Fruit fly (Drosophila melanogaster): Measurements from ENCODE around the gene ssx.
A peak's percentile ranks its signal among the peaks of the same experiment; 100 is the strongest.

The ssx gene

dm6 chrX:1410312-1410711 lies 39.9 kb downstream of the ssx start:
- TF ChIP-seq salr (GFP tag; optimal IDR thresholded peaks at IDR 0.05) (no peak), Eip78C (GFP tag) (peak; percentile 21), CG16779 (tag; optimal IDR thresholded peaks at IDR 0.05) (no peak), CG4318 (GFP tag; optimal IDR thresholded peaks at IDR 0.05) (no peak), OdsH (GFP tag; optimal IDR thresholded peaks at IDR 0.05) (no peak)

- TF ChIP-seq ss (GFP tag; optimal IDR thresholded peaks at IDR 0.05) (peak; percentile 16 to 17), Hr4 (GFP tag; optimal IDR thresholded peaks at IDR 0.05) (no peak), CG6854 (GFP tag; optimal IDR thresholded peaks at IDR 0.05) (no peak), CG6163 (GFP tag; IDR thresholded peaks at IDR 0.05) (peak; percentile 36; the same call in 1 of the 3 replicates), CG6276 (GFP tag; optimal IDR thresholded peaks at IDR 0.05) (no peak), vri (GFP tag; optimal IDR thresholded peaks at IDR 0.05) (no peak), topi (GFP tag; optimal IDR thresholded peaks at IDR 0.05) (peak; percentile 56), CG3032 (tag; optimal IDR thresholded peaks at IDR 0.05) (peak; percentile 1), Hr39 (GFP tag; optimal IDR thresholded peaks at IDR 0.05) (peak; percentile 21), CG11902 (GFP tag; optimal IDR thresholded peaks at IDR 0.05) (peak; percentile 23), Eip93F (GFP tag; optimal IDR thresholded peaks at IDR 0.05) (no peak), CG8119 (GFP tag; IDR thresholded peaks at IDR 0.05) (no peak), Sox102F (GFP tag; optimal IDR thresholded peaks at IDR 0.05) (no peak), CG9139 (GFP tag; optimal IDR thresholded peaks at IDR 0.05) (peak; percentile 23), Lpt (GFP tag; optimal IDR thresholded peaks at IDR 0.05) (no peak), CG15336 (GFP tag; IDR thresholded peaks at IDR 0.05) (no peak; the same call in 1 of the 2 replicates), CG11294 (GFP tag; IDR thresholded peaks at IDR 0.05) (no peak), Met (GFP tag; optimal IDR thresholded peaks at IDR 0.05) (peak; percentile 33), CG8319 (GFP tag; optimal IDR thresholded peaks at IDR 0.05) (no peak), achi (GFP tag; optimal IDR thresholded peaks at IDR 0.05) (peak; percentile 35), OdsH (GFP tag; optimal IDR thresholded peaks at IDR 0.05) (peak; percentile 24), dac (GFP tag; optimal IDR thresholded peaks at IDR 0.05) (no peak), Gug (GFP tag; IDR thresholded peaks at IDR 0.05) (no peak), net (GFP tag; optimal IDR thresholded peaks at IDR 0.05) (no peak), Ets21C (GFP tag; optimal IDR thresholded peaks at IDR 0.05) (no peak), Hr38 (GFP tag; optimal IDR thresholded peaks at IDR 0.05) (no peak), Sox15 (GFP tag; optimal IDR thresholded peaks at IDR 0.05) (no peak), CG4318 (GFP tag; optimal IDR thresholded peaks at IDR 0.05) (no peak), CG10669 (GFP tag; optimal IDR thresholded peaks at IDR 0.05) (peak; percentile 55), Blimp-1 (GFP tag; optimal IDR thresholded peaks at IDR 0.05) (peak; percentile 70), CG6792 (GFP tag; optimal IDR thresholded peaks at IDR 0.05) (peak; percentile 38), fd85E (GFP tag; optimal IDR thresholded peaks at IDR 0.05) (no peak), Eip75B (GFP tag; optimal IDR thresholded peaks at IDR 0.05) (peak; percentile 27), lz (GFP tag; optimal IDR thresholded peaks at IDR 0.05) (peak; percentile 10), CG6808 (GFP tag; optimal IDR thresholded peaks at IDR 0.05) (peak; percentile 45), spab (GFP tag; optimal IDR thresholded peaks at IDR 0.05) (no peak), CG31627 (GFP tag; optimal IDR thresholded peaks at IDR 0.05) (peak; percentile 27), Ets96B (tag; optimal IDR thresholded peaks at IDR 0.05) (peak; percentile 27), CG3919 (GFP tag; optimal IDR thresholded peaks at IDR 0.05) (peak; percentile 53), acj6 (GFP tag; optimal IDR thresholded peaks at IDR 0.05) (peak; percentile 37), CG1621 (tag; optimal IDR thresholded peaks at IDR 0.05) (no peak), CG10631 (GFP tag; optimal IDR thresholded peaks at IDR 0.05) (no peak), CG8632 (GFP tag; optimal IDR thresholded peaks at IDR 0.05) (no peak), dsx (GFP tag; optimal IDR thresholded peaks at IDR 0.05; ENCODE audit: poor library complexity, severe bottlenecking) (no peak), pdm3 (GFP tag; optimal IDR thresholded peaks at IDR 0.05) (peak; percentile 25), esn (GFP tag; optimal IDR thresholded peaks at IDR 0.05) (peak; percentile 37)
Observed at dm6 chrX:1411225-1411932, 41.0 kb downstream of the ssx start.

All from whole organism, prepupa.